Worm (Caenorhabditis elegans): ENCODE measurements around the gene mip-2.
A peak's percentile ranks its signal among the peaks of the same experiment; 100 is the strongest.

The mip-2 gene

ce11 chrV:13679859-13680258, 8.1 kb upstream of the mip-2 start:
- TF ChIP-seq aha-1 (tag; optimal IDR thresholded peaks at IDR 0.05): no peak
- TF ChIP-seq fos-1 (tag; optimal IDR thresholded peaks at IDR 0.05): no peak
- no peak for TF ChIP-seq swsn-7 (tag; optimal IDR thresholded peaks at IDR 0.05)
- TF ChIP-seq ceh-90 (tag; optimal IDR thresholded peaks at IDR 0.05): no peak
- TF ChIP-seq nhr-28 (tag; optimal IDR thresholded peaks at IDR 0.05): no peak
- no peak for TF ChIP-seq tbx-2 (tag; optimal IDR thresholded peaks at IDR 0.05)
- no peak for TF ChIP-seq lin-35 (GFP tag; optimal IDR thresholded peaks at IDR 0.05)
- no peak for TF ChIP-seq efl-3 (GFP tag; optimal IDR thresholded peaks at IDR 0.05)
- TF ChIP-seq lin-14 (GFP tag; optimal IDR thresholded peaks at IDR 0.05): no peak
- TF ChIP-seq unc-62 (GFP tag; optimal IDR thresholded peaks at IDR 0.05): no peak
- no peak for TF ChIP-seq ceh-8 (GFP tag; optimal IDR thresholded peaks at IDR 0.05)
- no peak for TF ChIP-seq nhr-71 (tag; optimal IDR thresholded peaks at IDR 0.05)
- TF ChIP-seq snu-23 (GFP tag; optimal IDR thresholded peaks at IDR 0.05): no peak
- no peak for TF ChIP-seq ztf-11 (tag; optimal IDR thresholded peaks at IDR 0.05)

- TF ChIP-seq ceh-82 (tag; optimal IDR thresholded peaks at IDR 0.05): peak; percentile 87 to 92 (median 88)
- TF ChIP-seq elt-3 (tag; optimal IDR thresholded peaks at IDR 0.05): peak in 2 of 6 experiments; percentile 80 to 81
- peak; percentile 4 for TF ChIP-seq ceh-63 (GFP tag; optimal IDR thresholded peaks at IDR 0.05)
- TF ChIP-seq fkh-4 (tag; optimal IDR thresholded peaks at IDR 0.05; ENCODE audit: borderline replicate concordance): peak; percentile 69
- TF ChIP-seq mdl-1 (tag; optimal IDR thresholded peaks at IDR 0.05): peak in 1 of 2 experiments; percentile 82
- peak; percentile 95 for TF ChIP-seq nhr-47 (tag; optimal IDR thresholded peaks at IDR 0.05)
- TF ChIP-seq lin-14 (GFP tag; optimal IDR thresholded peaks at IDR 0.05): peak; percentile 93
- TF ChIP-seq ets-5 (GFP tag; IDR thresholded peaks at IDR 0.05): no peak
- TF ChIP-seq pax-3 (tag; optimal IDR thresholded peaks at IDR 0.05): peak; percentile 93
- peak; percentile 89 for TF ChIP-seq irx-1 (tag; optimal IDR thresholded peaks at IDR 0.05)
- TF ChIP-seq lin-35 (GFP tag; optimal IDR thresholded peaks at IDR 0.05): peak; percentile 87 to 91
- peak; percentile 48 for TF ChIP-seq sox-4 (tag; optimal IDR thresholded peaks at IDR 0.05)
- TF ChIP-seq fkh-10 (GFP tag; optimal IDR thresholded peaks at IDR 0.05): peak; percentile 21
- TF ChIP-seq efl-1 (optimal IDR thresholded peaks at IDR 0.05): peak; percentile 85 to 87
- peak; percentile 84 to 98 for TF ChIP-seq efl-1 (GFP tag; optimal IDR thresholded peaks at IDR 0.05 in 1 of 2)
- TF ChIP-seq mep-1 (tag; optimal IDR thresholded peaks at IDR 0.05): peak; percentile 99
- peak; percentile 94 for TF ChIP-seq rnt-1 (tag; optimal IDR thresholded peaks at IDR 0.05)
- TF ChIP-seq tlp-1 (tag; optimal IDR thresholded peaks at IDR 0.05): no peak
- peak; percentile 68 for TF ChIP-seq egl-13 (tag; optimal IDR thresholded peaks at IDR 0.05)
- TF ChIP-seq pqm-1 (tag; optimal IDR thresholded peaks at IDR 0.05): no peak
- peak; percentile 96 for TF ChIP-seq nhr-85 (tag)
- TF ChIP-seq nhr-11 (tag; optimal IDR thresholded peaks at IDR 0.05): peak; percentile 90
- TF ChIP-seq lsy-2 (tag; optimal IDR thresholded peaks at IDR 0.05): peak; percentile 93 to 94
- TF ChIP-seq unc-130 (tag; optimal IDR thresholded peaks at IDR 0.05): peak; percentile 71
- TF ChIP-seq hlh-4 (tag; optimal IDR thresholded peaks at IDR 0.05): no peak
- no peak for TF ChIP-seq alr-1 (tag; optimal IDR thresholded peaks at IDR 0.05; ENCODE audit: borderline replicate concordance)
- no peak for TF ChIP-seq nhr-12 (tag; optimal IDR thresholded peaks at IDR 0.05)
- peak; percentile 37 for TF ChIP-seq mef-2 (tag; optimal IDR thresholded peaks at IDR 0.05)
- TF ChIP-seq sptf-1 (tag; optimal IDR thresholded peaks at IDR 0.05): no peak
- peak; percentile 91 for TF ChIP-seq tbx-2 (tag; optimal IDR thresholded peaks at IDR 0.05)
- TF ChIP-seq ceh-88 (GFP tag; IDR thresholded peaks at IDR 0.05): peak; percentile 65; the same call in 1 of the 2 replicates
- no peak for TF ChIP-seq ceh-90 (tag; optimal IDR thresholded peaks at IDR 0.05)
- TF ChIP-seq vab-15 (tag; optimal IDR thresholded peaks at IDR 0.05): no peak
- no peak for TF ChIP-seq pag-3 (tag; optimal IDR thresholded peaks at IDR 0.05; ENCODE audit: borderline replicate concordance, insufficient read depth)
- peak; percentile 91 for TF ChIP-seq dsc-1 (tag; optimal IDR thresholded peaks at IDR 0.05)
- TF ChIP-seq lin-39 (tag; optimal IDR thresholded peaks at IDR 0.05): peak; percentile 93
- peak; percentile 80 for TF ChIP-seq jun-1 (tag; optimal IDR thresholded peaks at IDR 0.05)
- peak; percentile 32 for TF ChIP-seq C04F5.9 (tag; optimal IDR thresholded peaks at IDR 0.05)
- TF ChIP-seq nhr-20 (tag; optimal IDR thresholded peaks at IDR 0.05): peak; percentile 93
- TF ChIP-seq ztf-4 (tag; optimal IDR thresholded peaks at IDR 0.05): peak; percentile 53
- no peak for TF ChIP-seq ama-1 (optimal IDR thresholded peaks at IDR 0.05)
- peak; percentile 85 for TF ChIP-seq unc-86 (tag; optimal IDR thresholded peaks at IDR 0.05)
Observed at ce11 chrV:13678542-13678941, 6.8 kb upstream of the mip-2 start, which contains the start of the genes tag-65 and ccz-1. TSS of gene tag-65 (minus strand) at chrV:13678587. TSS of gene ccz-1 (plus strand) at chrV:13678875.

Measured in whole organism, L1 larva.